Worm (Caenorhabditis elegans) whole organism, dauer: Measurements from ENCODE around the gene lec-5.
"Not testable (repeated sequence)": the region's sequence is repeated elsewhere in the genome, so short reads cannot be mapped to it uniquely, and the experiment has no call there.

Experiments used
- unc-62 ChIP-seq: sonication (generic microtip); optimal IDR thresholded peaks from 2 replicates; lab custom pipeline; 2017; ENCODE audit warnings: missing biosample characterization, missing genetic modification reagents, missing genetic modification characterization

The lec-5 gene

ce11 chrII:5841053-5841547 lies at the start of gene lec-5:
TSS of gene lec-5 (minus strand) at chrII:5841103.
- TF ChIP-seq unc-62 (GFP tag; lab: Kevin White, UChicago) = no peak

- TF ChIP-seq unc-62 (GFP tag; lab: Kevin White, UChicago) = no peak
These were observed 48.7 kb upstream of the lec-5 start for ce11 chrII:5889417-5890139.

ce11 chrII:5885966-5886621 lies 45.2 kb upstream of the lec-5 start:
- no peak for TF ChIP-seq unc-62 (GFP tag; lab: Kevin White, UChicago)

ce11 chrII:5884252-5884651 lies 43.3 kb upstream of the lec-5 start, which contains the start of gene rfip-1:
TSS of gene rfip-1 (plus strand) at chrII:5884552.
- no peak for TF ChIP-seq unc-62 (GFP tag; lab: Kevin White, UChicago)

ce11 chrII:5880677-5881076 lies 39.8 kb upstream of the lec-5 start:
- TF ChIP-seq unc-62 (GFP tag; lab: Kevin White, UChicago) = no peak

ce11 chrII:5876511-5876910 lies 35.6 kb upstream of the lec-5 start, which contains the start of gene F55C12.2:
TSS of gene F55C12.2 (plus strand) at chrII:5876811.
- not testable (repeated sequence) for TF ChIP-seq unc-62 (GFP tag; lab: Kevin White, UChicago)

- TF ChIP-seq unc-62 (GFP tag; lab: Kevin White, UChicago) = no peak
These were observed 35.1 kb upstream of the lec-5 start, which contains the start of gene F55C12.6 for ce11 chrII:5876053-5876452. TSS of gene F55C12.6 (minus strand) at chrII:5876153.

ce11 chrII:5874130-5874529 lies 33.2 kb upstream of the lec-5 start:
- TF ChIP-seq unc-62 (GFP tag; lab: Kevin White, UChicago) = no peak

- TF ChIP-seq unc-62 (GFP tag; lab: Kevin White, UChicago) = no peak
These were observed 32.7 kb upstream of the lec-5 start, which contains the start of gene tex-2 for ce11 chrII:5873564-5874070. TSS of gene tex-2 (minus strand) at chrII:5873614.

- TF ChIP-seq unc-62 (GFP tag; lab: Kevin White, UChicago) = no peak
These were observed 31.5 kb upstream of the lec-5 start for ce11 chrII:5872414-5872813.

- no peak for TF ChIP-seq unc-62 (GFP tag; lab: Kevin White, UChicago)
These were observed 30.6 kb upstream of the lec-5 start for ce11 chrII:5871508-5871907.

- no peak for TF ChIP-seq unc-62 (GFP tag; lab: Kevin White, UChicago)
These were observed 26.0 kb upstream of the lec-5 start for ce11 chrII:5866920-5867319.

- TF ChIP-seq unc-62 (GFP tag; lab: Kevin White, UChicago) = no peak
These were observed 24.8 kb upstream of the lec-5 start, which contains the start of gene F55C12.19 for ce11 chrII:5865405-5866308. TSS of gene F55C12.19 (plus strand) at chrII:5866139.

- TF ChIP-seq unc-62 (GFP tag; lab: Kevin White, UChicago) = no peak
These were observed 23.0 kb upstream of the lec-5 start, which contains the start of gene tag-234 for ce11 chrII:5863893-5864292. TSS of gene tag-234 (plus strand) at chrII:5864193.

ce11 chrII:5860621-5861020 lies 19.7 kb upstream of the lec-5 start:
- TF ChIP-seq unc-62 (GFP tag; lab: Kevin White, UChicago) = no peak
